Fruit fly (Drosophila melanogaster) S2 (cell line): Measurements from ENCODE around the gene CBP.

ENCODE experiments used
- CG8478 ChIP-seq: fragments of >200 bp; optimal IDR thresholded peaks from 2 replicates; lab custom pipeline; 2018
- CTCF ChIP-seq, 2 experiments: fragments of >200 bp; optimal IDR thresholded peaks; 2 replicates each; lab custom pipeline; 2018

DNA sequence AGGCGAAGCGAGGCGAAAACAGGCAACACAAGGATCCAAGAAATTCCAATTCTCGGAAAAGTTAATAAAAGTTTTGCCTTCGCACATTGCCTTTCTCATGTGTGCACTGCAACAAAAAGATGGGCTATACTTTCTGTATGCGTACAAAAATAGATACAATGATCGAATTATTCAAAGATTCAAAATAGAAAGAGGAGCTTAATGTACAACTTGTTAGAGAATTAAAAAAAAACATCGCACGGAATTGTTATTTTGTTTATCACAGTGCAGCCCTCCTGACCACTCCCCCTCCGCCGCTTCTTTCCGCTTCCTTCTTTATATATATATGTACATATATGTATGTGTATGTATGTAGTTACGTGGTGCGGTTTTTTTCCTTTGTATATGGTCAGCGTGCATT, 34.8 kb upstream of the CBP start:
- TF ChIP-seq CG8478 (lab: Kevin White, UChicago) (no peak), CTCF (optimal IDR thresholded peaks at IDR 0.05; lab: Kevin White, UChicago) (no peak)
